Fruit fly (Drosophila melanogaster): ENCODE results near the gene CG12637.

CG12637 gene

dm6 chrX:10628874-10629273, 44.4 kb downstream of the CG12637 start (continued):
- TF ChIP-seq salm (tag; optimal IDR thresholded peaks at IDR 0.05) (no peak), CG11696 (GFP tag; IDR thresholded peaks at IDR 0.05) (no peak), CG12942 (GFP tag; optimal IDR thresholded peaks at IDR 0.05) (peak; percentile 11), sqz (GFP tag; optimal IDR thresholded peaks at IDR 0.05) (no peak), CG31388 (GFP tag; optimal IDR thresholded peaks at IDR 0.05) (no peak), pita (GFP tag; optimal IDR thresholded peaks at IDR 0.05) (no peak), CG15514 (GFP tag; optimal IDR thresholded peaks at IDR 0.05) (no peak), CG16815 (GFP tag; optimal IDR thresholded peaks at IDR 0.05) (peak; percentile 3), gsb (GFP tag; IDR thresholded peaks at IDR 0.05) (no peak), CG7839 (tag; optimal IDR thresholded peaks at IDR 0.05) (peak; percentile 67), CG31441 (GFP tag; IDR thresholded peaks at IDR 0.05) (peak; percentile 66), Ada2b (GFP tag; IDR thresholded peaks at IDR 0.05) (no peak), seq (GFP tag; IDR thresholded peaks at IDR 0.05) (0 out of 2 replicates have a peak, but pooled peaks have one; percentile 19), vnd (GFP tag; IDR thresholded peaks at IDR 0.05; ENCODE audit: partially characterized antibody) (no peak), CG8359 (GFP tag; optimal IDR thresholded peaks at IDR 0.05; ENCODE audit: borderline replicate concordance) (no peak), NC2α (GFP tag; optimal IDR thresholded peaks at IDR 0.05) (no peak), Meics (GFP tag; optimal IDR thresholded peaks at IDR 0.05) (peak; percentile 71), CG4730 (GFP tag; IDR thresholded peaks at IDR 0.05) (no peak), Deaf1 (tag; optimal IDR thresholded peaks at IDR 0.05) (no peak), CG3838 (GFP tag; optimal IDR thresholded peaks at IDR 0.05) (no peak), sna (GFP tag; IDR thresholded peaks at IDR 0.05; ENCODE audit: partially characterized antibody) (no peak), Gug (GFP tag; IDR thresholded peaks at IDR 0.05) (no peak), CG11560 (tag; IDR thresholded peaks at IDR 0.05) (no peak), ttk (GFP tag; IDR thresholded peaks at IDR 0.05) (no peak), ash1 (GFP tag; optimal IDR thresholded peaks at IDR 0.05) (no peak), CG14014 (GFP tag; IDR thresholded peaks at IDR 0.05) (no peak), Usf (GFP tag; optimal IDR thresholded peaks at IDR 0.05) (no peak), CG18619 (GFP tag; optimal IDR thresholded peaks at IDR 0.05) (peak; percentile 56), maf-S (GFP tag; optimal IDR thresholded peaks at IDR 0.05) (peak; percentile 1), CG6689 (GFP tag; IDR thresholded peaks at IDR 0.05) (no peak), Nf-YA (GFP tag; IDR thresholded peaks at IDR 0.05) (no peak), CG13624 (GFP tag; optimal IDR thresholded peaks at IDR 0.05) (peak; percentile 30), CG17829 (tag; optimal IDR thresholded peaks at IDR 0.05) (peak; percentile 4), dpn (GFP tag; optimal IDR thresholded peaks at IDR 0.05) (peak; percentile 18 to 34), pum (GFP tag; optimal IDR thresholded peaks at IDR 0.05) (no peak), CG6654 (GFP tag; optimal IDR thresholded peaks at IDR 0.05) (no peak), onecut (GFP tag; IDR thresholded peaks at IDR 0.05) (no peak), crol (GFP tag; IDR thresholded peaks at IDR 0.05) (no peak), Dip2 (GFP tag; IDR thresholded peaks at IDR 0.05) (no peak), psq (GFP tag; optimal IDR thresholded peaks at IDR 0.05) (no peak), CG15269 (tag; optimal IDR thresholded peaks at IDR 0.05) (peak; percentile 49), disco-r (GFP tag; optimal IDR thresholded peaks at IDR 0.05) (no peak), CG14441 (GFP tag; IDR thresholded peaks at IDR 0.05) (no peak), chif (GFP tag; optimal IDR thresholded peaks at IDR 0.05) (peak in 1 of 2 experiments; percentile 36), Hr39 (optimal IDR thresholded peaks at IDR 0.05) (no peak), CG10565 (GFP tag; optimal IDR thresholded peaks at IDR 0.05) (no peak), hbn (GFP tag; IDR thresholded peaks at IDR 0.05; ENCODE audit: partially characterized antibody) (no peak), CG6683 (GFP tag; optimal IDR thresholded peaks at IDR 0.05) (no peak), CG31224 (GFP tag; IDR thresholded peaks at IDR 0.05) (0 out of 2 replicates have a peak, but pooled peaks have one; percentile 10), CG7987 (GFP tag; optimal IDR thresholded peaks at IDR 0.05) (no peak), dan (GFP tag; IDR thresholded peaks at IDR 0.05) (no peak), GATAe (GFP tag; conservative IDR thresholded peaks at IDR 0.05) (no peak), CG7745 (tag; optimal IDR thresholded peaks at IDR 0.05) (no peak)
